Worm (Caenorhabditis elegans) whole organism, young adult: Measurements from ENCODE around the gene T20B12.3.
A peak's percentile ranks its signal among the peaks of the same experiment; 100 is the strongest.

Source experiments
- B0019.2 ChIP-seq: fragments of 200-800 bp; sonication (Bioruptor generic); conservative IDR thresholded peaks from 2 replicates; pipeline ENCODE4 v1.3.6; 2022; ENCODE audit warnings: missing genetic modification reagents, missing genetic modification characterization, missing compliant biosample characterization
- B0261.1 ChIP-seq: sonication (generic microtip); optimal IDR thresholded peaks from 2 replicates; lab custom pipeline; 2016; ENCODE audit warnings: mild to moderate bottlenecking, missing genetic modification characterization, moderate library complexity, missing compliant biosample characterization
- C06A6.2 ChIP-seq: fragments of 200-800 bp; sonication (Bioruptor generic); conservative IDR thresholded peaks from 2 replicates; pipeline ENCODE4 v1.3.6; 2022; ENCODE audit warnings: missing genetic modification characterization, missing compliant biosample characterization
- C17E4.6 ChIP-seq: fragments of 200-800 bp; sonication (Bioruptor generic); IDR thresholded peaks from 2 replicates; pipeline ENCODE4 v1.3.6; 2022; ENCODE audit warnings: missing genetic modification reagents, missing genetic modification characterization, missing compliant biosample characterization
- F23B12.7 ChIP-seq: sonication (generic microtip); optimal IDR thresholded peaks from 2 replicates; lab custom pipeline; 2017; ENCODE audit warnings: missing genetic modification characterization, mild to moderate bottlenecking, missing compliant biosample characterization, antibody characterized with exemption, moderate library complexity; ENCODE audit not compliant: insufficient read depth
- F33H1.4 ChIP-seq: fragments of 200-800 bp; sonication (Bioruptor generic); IDR thresholded peaks from 2 replicates; pipeline ENCODE4 v1.3.6; 2022; ENCODE audit warnings: missing genetic modification reagents, missing genetic modification characterization, missing compliant biosample characterization
- K12H6.12 ChIP-seq: fragments of 200-800 bp; sonication (Bioruptor generic); optimal IDR thresholded peaks from 2 replicates; lab custom pipeline; 2018; ENCODE audit warnings: mild to moderate bottlenecking, missing genetic modification characterization, missing compliant biosample characterization
- T07F8.4 ChIP-seq: sonication (generic microtip); optimal IDR thresholded peaks from 2 replicates; lab custom pipeline; 2016; ENCODE audit warnings: mild to moderate bottlenecking, missing genetic modification characterization, moderate library complexity, missing compliant biosample characterization
- Y53G8AR.9 ChIP-seq: fragments of 200-800 bp; sonication (Bioruptor generic); conservative IDR thresholded peaks from 2 replicates; pipeline ENCODE4 v1.3.6; 2022; ENCODE audit warnings: missing genetic modification reagents, missing genetic modification characterization, missing compliant biosample characterization
- Y79H2A.3 ChIP-seq: fragments of 200-800 bp; sonication (Bioruptor generic); conservative IDR thresholded peaks from 2 replicates; pipeline ENCODE4 v1.3.6; 2022; ENCODE audit warnings: missing genetic modification reagents, missing genetic modification characterization, missing compliant biosample characterization
- ama-1 ChIP-seq, 3 experiments: fragments of 150-350 bp in 1 of 3; sonication (generic microtip) in 2 of 3; optimal IDR thresholded peaks; 2 replicates each; lab custom pipeline; 2014 to 2018; ENCODE audit warnings: missing biosample characterization in 2 of 3, missing genetic modification characterization in 2 of 3, missing genetic modification reagents in 2 of 3
- aptf-3 ChIP-seq: fragments of 200-800 bp; sonication (Bioruptor generic); IDR thresholded peaks from 2 replicates; pipeline ENCODE4 v1.3.6; 2022; ENCODE audit warnings: missing genetic modification characterization, missing compliant biosample characterization
- bed-2 ChIP-seq: fragments of 200-800 bp; sonication (Bioruptor generic); IDR thresholded peaks from 2 replicates; pipeline ENCODE4 v1.3.6; 2022; ENCODE audit warnings: missing genetic modification reagents, missing genetic modification characterization, missing compliant biosample characterization
- ceh-27 ChIP-seq: fragments of 200-800 bp; sonication (Bioruptor generic); optimal IDR thresholded peaks from 2 replicates; lab custom pipeline; 2018; ENCODE audit warnings: mild to moderate bottlenecking, missing genetic modification characterization, moderate library complexity, missing compliant biosample characterization
- chd-7 ChIP-seq: sonication (generic microtip); optimal IDR thresholded peaks from 2 replicates; lab custom pipeline; 2016; ENCODE audit warnings: mild to moderate bottlenecking, missing genetic modification characterization, moderate library complexity, missing compliant biosample characterization
- dpff-1 ChIP-seq: sonication (generic microtip); optimal IDR thresholded peaks from 2 replicates; lab custom pipeline; 2017; ENCODE audit warnings: mild to moderate bottlenecking, missing genetic modification characterization, missing compliant biosample characterization
- efl-1 ChIP-seq: fragments of 150-350 bp; optimal IDR thresholded peaks from 2 replicates; lab custom pipeline; 2014; ENCODE audit warnings: missing biosample characterization, missing genetic modification reagents, missing genetic modification characterization
- egl-18 ChIP-seq: fragments of 200-800 bp; sonication (Bioruptor generic); IDR thresholded peaks from 2 replicates; pipeline ENCODE4 v1.3.6; 2022; ENCODE audit warnings: missing genetic modification reagents, missing genetic modification characterization, missing compliant biosample characterization
- egl-44 ChIP-seq: fragments of 200-800 bp; sonication (Bioruptor generic); IDR thresholded peaks from 2 replicates; pipeline ENCODE4 v1.3.6; 2022; ENCODE audit warnings: missing genetic modification reagents, missing genetic modification characterization, missing compliant biosample characterization
- him-1 ChIP-seq: sonication (generic microtip); optimal IDR thresholded peaks from 2 replicates; lab custom pipeline; 2016; ENCODE audit warnings: missing genotype, missing genetic modification reagents, missing genetic modification characterization, missing compliant biosample characterization
- hlh-12 ChIP-seq: sonication (generic microtip); optimal IDR thresholded peaks from 2 replicates; lab custom pipeline; 2016; ENCODE audit warnings: missing genetic modification characterization, missing compliant biosample characterization
- hlh-26 ChIP-seq: fragments of 200-800 bp; sonication (Bioruptor generic); conservative IDR thresholded peaks from 2 replicates; pipeline ENCODE4 v1.3.6; 2022; ENCODE audit warnings: missing genetic modification reagents, missing genetic modification characterization, missing compliant biosample characterization
- hmg-1.2 ChIP-seq: fragments of 200-800 bp; sonication (Bioruptor generic); IDR thresholded peaks from 2 replicates; pipeline ENCODE4 v1.3.6; 2022; ENCODE audit warnings: missing genetic modification reagents, missing genetic modification characterization, missing compliant biosample characterization
- hsf-1 ChIP-seq: fragments of 200-800 bp; sonication (Bioruptor generic); IDR thresholded peaks from 2 replicates; pipeline ENCODE4 v1.3.6; 2022; ENCODE audit warnings: missing genetic modification reagents, missing genetic modification characterization, missing compliant biosample characterization
- let-607 ChIP-seq, 2 experiments: fragments of 200-800 bp in 1 of 2; sonication (Bioruptor generic) in 1 of 2; sonication (generic microtip) in 1 of 2; optimal IDR thresholded peaks; 2 replicates each; lab custom pipeline; 2016 to 2018; ENCODE audit warnings: mild to moderate bottlenecking in 2 of 2, missing compliant biosample characterization in 2 of 2, missing genetic modification characterization in 2 of 2, moderate library complexity in 2 of 2, missing genotype in 1 of 2
- lin-26 ChIP-seq: fragments of 200-800 bp; sonication (Bioruptor generic); IDR thresholded peaks from 2 replicates; pipeline ENCODE4 v1.3.6; 2022; ENCODE audit warnings: missing genetic modification reagents, missing genetic modification characterization, missing compliant biosample characterization
- lin-40 ChIP-seq: sonication (generic microtip); optimal IDR thresholded peaks from 2 replicates; lab custom pipeline; 2016; ENCODE audit warnings: missing genetic modification characterization, mild to moderate bottlenecking, missing compliant biosample characterization, missing genotype, missing genetic modification reagents
- lir-1 ChIP-seq: fragments of 200-800 bp; sonication (Bioruptor generic); conservative IDR thresholded peaks from 2 replicates; pipeline ENCODE4 v1.3.6; 2022; ENCODE audit warnings: missing genetic modification reagents, missing genetic modification characterization, missing compliant biosample characterization
- lsy-27 ChIP-seq: sonication (generic microtip); optimal IDR thresholded peaks from 2 replicates; lab custom pipeline; 2017; ENCODE audit warnings: missing genetic modification characterization, mild to moderate bottlenecking, missing compliant biosample characterization, antibody characterized with exemption, missing genotype, borderline replicate concordance; ENCODE audit not compliant: insufficient read depth
- madf-6 ChIP-seq: fragments of 200-800 bp; sonication (Bioruptor generic); IDR thresholded peaks from 2 replicates; pipeline ENCODE4 v1.3.6; 2022; ENCODE audit warnings: missing genetic modification reagents, missing genetic modification characterization, missing compliant biosample characterization
- madf-8 ChIP-seq: fragments of 200-800 bp; sonication (Bioruptor generic); conservative IDR thresholded peaks from 2 replicates; pipeline ENCODE4 v1.3.6; 2022; ENCODE audit warnings: missing genetic modification reagents, missing genetic modification characterization, missing compliant biosample characterization
- mes-4 ChIP-seq: sonication (generic microtip); optimal IDR thresholded peaks from 2 replicates; lab custom pipeline; 2016; ENCODE audit warnings: missing genotype, missing genetic modification characterization, missing compliant biosample characterization
- nhr-120 ChIP-seq: fragments of 200-800 bp; sonication (Bioruptor generic); IDR thresholded peaks from 2 replicates; pipeline ENCODE4 v1.3.6; 2022; ENCODE audit warnings: missing genetic modification characterization, missing compliant biosample characterization
- repo-1 ChIP-seq: sonication (generic microtip); optimal IDR thresholded peaks from 2 replicates; lab custom pipeline; 2017; ENCODE audit warnings: mild to moderate bottlenecking, missing genetic modification characterization, missing compliant biosample characterization
- sdz-38 ChIP-seq: sonication (generic microtip); optimal IDR thresholded peaks from 2 replicates; lab custom pipeline; 2016; ENCODE audit warnings: missing genotype, missing genetic modification characterization, missing compliant biosample characterization
- snpc-3.4 ChIP-seq: sonication (generic microtip); optimal IDR thresholded peaks from 2 replicates; lab custom pipeline; 2017; ENCODE audit warnings: missing genetic modification characterization, mild to moderate bottlenecking, missing compliant biosample characterization, antibody characterized with exemption, moderate library complexity, missing genotype, missing genetic modification reagents
- snpc-4 ChIP-seq, 5 experiments: fragments of 150-350 bp in 1 of 5; sonication (generic microtip) in 4 of 5; optimal IDR thresholded peaks; 2 replicates each; lab custom pipeline; 2014 to 2018; ENCODE audit warnings: missing genetic modification characterization in 5 of 5, missing biosample characterization in 3 of 5, antibody characterized with exemption in 2 of 5, mild to moderate bottlenecking in 2 of 5, missing compliant biosample characterization in 2 of 5, missing genotype in 2 of 5, moderate library complexity in 2 of 5, missing genetic modification reagents in 1 of 5
- tbp1 ChIP-seq: fragments of 200-800 bp; sonication (Bioruptor generic); optimal IDR thresholded peaks from 2 replicates; lab custom pipeline; 2018; ENCODE audit warnings: mild to moderate bottlenecking, missing genetic modification characterization, missing compliant biosample characterization
- tlf-1 ChIP-seq: fragments of 200-800 bp; sonication (Bioruptor generic); optimal IDR thresholded peaks from 2 replicates; lab custom pipeline; 2018; ENCODE audit warnings: mild to moderate bottlenecking, missing genetic modification characterization, missing compliant biosample characterization
- unc-62 ChIP-seq: fragments of 150-350 bp; optimal IDR thresholded peaks from 2 replicates; lab custom pipeline; 2014; ENCODE audit warnings: missing biosample characterization, missing genetic modification reagents, missing genetic modification characterization
- xnd-1 ChIP-seq: sonication (generic microtip); optimal IDR thresholded peaks from 2 replicates; lab custom pipeline; 2016; ENCODE audit warnings: missing genotype, missing genetic modification reagents, missing genetic modification characterization, missing compliant biosample characterization
- ztf-26 ChIP-seq: sonication (generic microtip); optimal IDR thresholded peaks from 2 replicates; lab custom pipeline; 2017; ENCODE audit warnings: missing genetic modification characterization, missing compliant biosample characterization
- ztf-28 ChIP-seq: fragments of 200-800 bp; sonication (Bioruptor generic); IDR thresholded peaks from 2 replicates; pipeline ENCODE4 v1.3.6; 2022; ENCODE audit warnings: missing genetic modification reagents, missing genetic modification characterization, missing compliant biosample characterization
- ztf-3 ChIP-seq: fragments of 200-800 bp; sonication (Bioruptor generic); optimal IDR thresholded peaks from 2 replicates; lab custom pipeline; 2018; ENCODE audit warnings: mild to moderate bottlenecking, missing genetic modification characterization, missing compliant biosample characterization

The T20B12.3 gene

DNA sequence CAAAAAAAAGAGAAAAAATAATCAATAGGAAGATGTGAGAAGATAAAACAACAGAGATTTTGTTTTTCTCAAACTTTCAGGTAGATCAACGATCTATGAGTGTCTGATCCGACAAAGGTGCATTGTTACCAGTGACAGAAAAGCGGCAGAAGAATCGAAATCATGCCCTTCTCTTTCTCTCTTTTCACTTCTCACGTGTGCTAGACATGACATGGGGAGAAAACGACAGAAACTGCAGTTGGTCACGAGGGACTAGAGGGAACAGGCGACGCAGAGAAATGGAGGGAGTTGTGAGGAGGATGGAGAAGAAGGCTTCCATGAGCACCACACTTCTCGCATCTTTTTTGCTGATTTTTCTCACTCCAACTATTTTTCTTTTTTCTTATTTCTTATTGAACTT, 46.7 kb upstream of the T20B12.3 start, which contains the start of gene F56C9.10 (continued):
- TF ChIP-seq ama-1 (optimal IDR thresholded peaks at IDR 0.05; lab: Kevin White, UChicago) (no peak), ama-1 (GFP tag; optimal IDR thresholded peaks at IDR 0.05; lab: Kevin White, UChicago) (no peak), K12H6.12 (tag; lab: Kevin White, UChicago) (peak; percentile 78), chd-7 (peak; percentile 82), egl-44 (GFP tag; lab: Robert Waterston, UW) (0 out of 2 replicates have a peak, but pooled peaks have one; percentile 34), him-1 (tag; lab: Kevin White, UChicago) (no peak), nhr-120 (GFP tag; lab: Robert Waterston, UW) (no peak), aptf-3 (no peak), snpc-3.4 (no peak), lin-40 (peak; percentile 79), B0019.2 (no peak), Y79H2A.3 (GFP tag; lab: Robert Waterston, UW) (no peak), hlh-12 (tag; lab: Kevin White, UChicago) (no peak), C17E4.6 (GFP tag; lab: Robert Waterston, UW) (no peak), tbp1 (GFP tag; lab: Kevin White, UChicago) (peak; percentile 58), F33H1.4 (GFP tag; lab: Robert Waterston, UW) (peak; percentile 41), snpc-4 (GFP tag; optimal IDR thresholded peaks at IDR 0.05; lab: Kevin White, UChicago) (no peak), snpc-4 (tag; optimal IDR thresholded peaks at IDR 0.05; lab: Kevin White, UChicago) (peak; percentile 51 to 60 (median 54)), tlf-1 (peak; percentile 67), lsy-27 (no peak), lir-1 (GFP tag; lab: Robert Waterston, UW) (no peak), unc-62 (GFP tag; lab: Kevin White, UChicago) (peak; percentile 90), dpff-1 (no peak), xnd-1 (tag; lab: Kevin White, UChicago) (no peak), hlh-26 (no peak), ztf-28 (GFP tag; lab: Robert Waterston, UW) (no peak), B0261.1 (tag; lab: Kevin White, UChicago) (no peak), C06A6.2 (GFP tag; lab: Robert Waterston, UW) (0 out of 2 replicates have a peak, but pooled peaks have one; percentile 14), egl-18 (GFP tag; lab: Robert Waterston, UW) (no peak), T07F8.4 (tag; lab: Kevin White, UChicago) (no peak), F23B12.7 (no peak), hsf-1 (GFP tag; lab: Robert Waterston, UW) (no peak), ztf-3 (GFP tag; lab: Kevin White, UChicago) (peak; percentile 42), efl-1 (no peak), mes-4 (tag; lab: Kevin White, UChicago) (no peak), ceh-27 (GFP tag; lab: Kevin White, UChicago) (peak; percentile 83), sdz-38 (tag; lab: Kevin White, UChicago) (no peak), Y53G8AR.9 (GFP tag; lab: Robert Waterston, UW) (peak; percentile 56; the same call in 1 of the 2 replicates), madf-6 (GFP tag; lab: Robert Waterston, UW) (no peak), repo-1 (tag; lab: Kevin White, UChicago) (peak; percentile 64), ztf-26 (tag; lab: Kevin White, UChicago) (peak; percentile 62), madf-8 (no peak), let-607 (tag; optimal IDR thresholded peaks at IDR 0.05; lab: Kevin White, UChicago) (peak; percentile 67 to 69), lin-26 (GFP tag; lab: Robert Waterston, UW) (peak; percentile 61), bed-2 (GFP tag; lab: Robert Waterston, UW) (no peak), hmg-1.2 (GFP tag; lab: Robert Waterston, UW) (peak; percentile 50; the same call in 1 of the 2 replicates)
